Worm (Caenorhabditis elegans): ENCODE measurements around the gene Y47D3B.3.

- TF ChIP-seq nhr-28 (tag; optimal IDR thresholded peaks at IDR 0.05): no peak
- no peak for TF ChIP-seq ces-1 (GFP tag; optimal IDR thresholded peaks at IDR 0.05)
Observed at ce11 chrIII:11393162-11393561, 4.4 kb upstream of the Y47D3B.3 start, which contains the start of gene nlp-21.
